Worm (Caenorhabditis elegans) whole organism, L2 larva: Measurements from ENCODE around the gene C12D5.4.

ENCODE experiments used
- egl-27 ChIP-seq: sonication (generic microtip); optimal IDR thresholded peaks from 3 replicates; lab custom pipeline; 2017; ENCODE audit warnings: missing biosample characterization, missing genetic modification reagents, missing genetic modification characterization
- fos-1 ChIP-seq: fragments of 150-350 bp; optimal IDR thresholded peaks from 2 replicates; lab custom pipeline; 2014; ENCODE audit warnings: missing biosample characterization, missing genetic modification characterization
- lsy-2 ChIP-seq, 2 experiments: fragments of 150-350 bp in 1 of 2; sonication (generic microtip) in 1 of 2; optimal IDR thresholded peaks; 2 replicates each; lab custom pipeline; 2014 to 2017; ENCODE audit warnings: missing biosample characterization in 2 of 2, missing genetic modification characterization in 2 of 2
- nhr-10 ChIP-seq: sonication (generic microtip); optimal IDR thresholded peaks from 2 replicates; lab custom pipeline; 2017; ENCODE audit warnings: missing biosample characterization, missing genetic modification characterization
- nhr-237 ChIP-seq: fragments of 150-350 bp; optimal IDR thresholded peaks from 2 replicates; lab custom pipeline; 2014; ENCODE audit warnings: missing biosample characterization, missing genetic modification characterization
- nhr-25 ChIP-seq: fragments of 150-350 bp; sonication (generic microtip); optimal IDR thresholded peaks from 3 replicates; lab custom pipeline; 2014; ENCODE audit warnings: missing biosample characterization, missing genetic modification characterization
- nhr-77 ChIP-seq: fragments of 150-350 bp; optimal IDR thresholded peaks from 2 replicates; lab custom pipeline; 2014; ENCODE audit warnings: missing biosample characterization, missing genetic modification characterization
- snpc-4 ChIP-seq: fragments of 150-350 bp; optimal IDR thresholded peaks from 2 replicates; lab custom pipeline; 2014; ENCODE audit warnings: missing biosample characterization, missing genetic modification characterization

DNA sequence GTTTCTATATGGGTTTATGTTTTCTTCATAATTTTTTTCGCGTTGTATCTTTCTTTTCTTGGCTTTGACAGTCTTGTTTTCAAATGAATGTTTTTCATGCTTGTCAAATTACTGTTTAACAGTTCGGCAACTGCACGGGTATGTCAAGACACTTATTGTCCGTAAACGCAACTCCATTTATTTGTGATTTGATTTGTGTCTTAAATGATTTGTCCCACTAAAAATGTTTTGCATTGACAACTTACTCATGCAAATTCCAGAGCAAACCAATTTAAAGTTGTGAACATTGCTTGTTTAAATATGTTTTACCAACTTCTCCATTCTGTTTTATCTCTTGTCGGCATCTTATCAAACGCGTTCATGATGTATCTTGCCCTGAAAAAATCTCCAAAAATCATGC is 40.6 kb upstream of the C12D5.4 start, which contains the start of gene srd-25:
- TF ChIP-seq snpc-4 (tag; lab: Kevin White, UChicago) = no peak
- no peak for TF ChIP-seq fos-1 (tag; lab: Kevin White, UChicago)
- TF ChIP-seq egl-27 = no peak
- no peak for TF ChIP-seq nhr-25 (tag; lab: Kevin White, UChicago)
- TF ChIP-seq lsy-2 (tag; optimal IDR thresholded peaks at IDR 0.05; lab: Kevin White, UChicago) = no peak
- TF ChIP-seq nhr-10 (tag; lab: Kevin White, UChicago) = no peak
- no peak for TF ChIP-seq nhr-77
- TF ChIP-seq nhr-237 (tag; lab: Kevin White, UChicago) = no peak
